Fruit fly (Drosophila melanogaster) whole organism, embryonic: ENCODE measurements around the gene bi.

ENCODE experiments used
- Atf6 ChIP-seq: fragments of 200-800 bp; sonication (Bioruptor generic); IDR thresholded peaks from 2 replicates; pipeline ENCODE4 v1.3.6; 2022; ENCODE audit warnings: missing biosample characterization, missing genetic modification characterization
- CG10366 ChIP-seq: fragments of 200-800 bp; sonication (Bioruptor generic); IDR thresholded peaks from 2 replicates; pipeline ENCODE4 v1.3.6; 2022; ENCODE audit warnings: missing biosample characterization, missing genetic modification characterization
- CG11560 ChIP-seq: fragments of 200-800 bp; sonication (Bioruptor generic); IDR thresholded peaks from 3 replicates; pipeline ENCODE4 v1.3.6; 2022; ENCODE audit warnings: missing biosample characterization, missing genetic modification characterization
- CG11696 ChIP-seq: fragments of 200-800 bp; sonication (Bioruptor generic); IDR thresholded peaks from 2 replicates; pipeline ENCODE4 v1.3.6; 2022; ENCODE audit warnings: missing biosample characterization, missing genetic modification characterization
- CG12104 ChIP-seq: fragments of 200-800 bp; sonication (Bioruptor generic); optimal IDR thresholded peaks from 3 replicates; lab custom pipeline; 2016; ENCODE audit warnings: missing biosample characterization, missing genetic modification characterization
- CG12236 ChIP-seq: fragments of 200-800 bp; sonication (Bioruptor generic); optimal IDR thresholded peaks from 2 replicates; lab custom pipeline; 2016; ENCODE audit warnings: missing biosample characterization, missing genetic modification characterization
- CG13894 ChIP-seq: fragments of 200-800 bp; sonication (Bioruptor generic); optimal IDR thresholded peaks from 3 replicates; lab custom pipeline; 2018; ENCODE audit warnings: missing biosample characterization, mild to moderate bottlenecking, missing genetic modification characterization, moderate library complexity
- CG16779 ChIP-seq: fragments of 200-800 bp; sonication (Bioruptor generic); IDR thresholded peaks from 2 replicates; pipeline ENCODE4 v1.3.6; 2022; ENCODE audit warnings: missing biosample characterization, missing genetic modification characterization
- CG1792 ChIP-seq: fragments of 200-800 bp; sonication (Bioruptor generic); optimal IDR thresholded peaks from 2 replicates; lab custom pipeline; 2016; ENCODE audit warnings: missing biosample characterization, missing genetic modification characterization
- CG18599 ChIP-seq: fragments of 200-800 bp; sonication (Bioruptor generic); optimal IDR thresholded peaks from 3 replicates; lab custom pipeline; 2017; ENCODE audit warnings: missing biosample characterization, missing genetic modification characterization, mild to moderate bottlenecking, moderate library complexity, missing genetic modification reagents
- CG7786 ChIP-seq: fragments of 200-800 bp; sonication (Bioruptor generic); optimal IDR thresholded peaks from 2 replicates; lab custom pipeline; 2016; ENCODE audit warnings: missing biosample characterization, missing genetic modification characterization
- CG7839 ChIP-seq: fragments of 200-800 bp; sonication (Bioruptor generic); optimal IDR thresholded peaks from 3 replicates; lab custom pipeline; 2018; ENCODE audit warnings: missing biosample characterization, mild to moderate bottlenecking, missing genetic modification characterization, moderate library complexity
- CG7928 ChIP-seq: fragments of 200-800 bp; sonication (Bioruptor generic); optimal IDR thresholded peaks from 2 replicates; lab custom pipeline; 2017; ENCODE audit warnings: missing biosample characterization, mild to moderate bottlenecking, missing genetic modification characterization
- CG8089 ChIP-seq: fragments of 200-800 bp; sonication (Bioruptor generic); optimal IDR thresholded peaks from 3 replicates; lab custom pipeline; 2016; ENCODE audit warnings: missing biosample characterization, missing genetic modification characterization
- CG8359 ChIP-seq: fragments of 200-800 bp; sonication (Bioruptor generic); optimal IDR thresholded peaks from 2 replicates; lab custom pipeline; 2017; ENCODE audit warnings: missing biosample characterization, mild to moderate bottlenecking, missing genetic modification characterization, borderline replicate concordance
- CG9437 ChIP-seq: fragments of 200-800 bp; sonication (Bioruptor generic); optimal IDR thresholded peaks from 2 replicates; lab custom pipeline; 2018; ENCODE audit warnings: missing biosample characterization, mild to moderate bottlenecking, missing genetic modification characterization
- CkIIα-i1 ChIP-seq: fragments of 200-800 bp; sonication (Bioruptor generic); IDR thresholded peaks from 2 replicates; pipeline ENCODE4 v1.3.6; 2022; ENCODE audit warnings: missing biosample characterization, missing genetic modification characterization
- Dll ChIP-seq: fragments of 200-800 bp; sonication (Bioruptor generic); IDR thresholded peaks from 4 replicates; pipeline ENCODE4 v1.3.6; 2022; ENCODE audit warnings: missing biosample characterization, missing genetic modification characterization; ENCODE audit not compliant: partially characterized antibody
- Doc2 ChIP-seq: fragments of 200-800 bp; sonication (Bioruptor generic); IDR thresholded peaks from 2 replicates; pipeline ENCODE4 v1.3.6; 2022; ENCODE audit warnings: missing biosample characterization, missing genetic modification characterization
- Dp ChIP-seq: fragments of 200-800 bp; sonication (Bioruptor generic); optimal IDR thresholded peaks from 2 replicates; lab custom pipeline; 2018; ENCODE audit warnings: missing biosample characterization, mild to moderate bottlenecking, missing genetic modification characterization, moderate library complexity
- E2f2 ChIP-seq: fragments of 200-800 bp; sonication (Bioruptor generic); IDR thresholded peaks from 2 replicates; pipeline ENCODE4 v1.3.6; 2022; ENCODE audit warnings: missing biosample characterization, missing genetic modification characterization
- Fer3 ChIP-seq: fragments of 200-800 bp; sonication (Bioruptor generic); optimal IDR thresholded peaks from 2 replicates; lab custom pipeline; 2018; ENCODE audit warnings: missing biosample characterization, mild to moderate bottlenecking, missing genetic modification characterization, moderate library complexity
- H2.0 ChIP-seq: fragments of 200-800 bp; sonication (Bioruptor generic); IDR thresholded peaks from 2 replicates; pipeline ENCODE4 v1.3.6; 2022; ENCODE audit warnings: missing biosample characterization, missing genetic modification characterization
- HLH4C ChIP-seq: fragments of 200-800 bp; sonication (Bioruptor generic); IDR thresholded peaks from 3 replicates; pipeline ENCODE4 v1.3.6; 2022; ENCODE audit warnings: missing biosample characterization, missing genetic modification characterization; ENCODE audit not compliant: partially characterized antibody
- HLH54F ChIP-seq: fragments of 200-800 bp; sonication (Bioruptor generic); optimal IDR thresholded peaks from 3 replicates; lab custom pipeline; 2016; ENCODE audit warnings: missing biosample characterization, missing genetic modification characterization
- HLHmδ ChIP-seq: fragments of 200-800 bp; sonication (Bioruptor generic); optimal IDR thresholded peaks from 2 replicates; lab custom pipeline; 2018; ENCODE audit warnings: missing biosample characterization, mild to moderate bottlenecking, missing genetic modification characterization, moderate library complexity
- PHDP ChIP-seq: fragments of 200-800 bp; sonication (Bioruptor generic); optimal IDR thresholded peaks from 3 replicates; lab custom pipeline; 2018; ENCODE audit warnings: missing biosample characterization, mild to moderate bottlenecking, missing genetic modification characterization, moderate library complexity
- Ravus ChIP-seq: fragments of 200-800 bp; sonication (Bioruptor generic); IDR thresholded peaks from 2 replicates; pipeline ENCODE4 v1.3.6; 2022; ENCODE audit warnings: missing biosample characterization, missing genetic modification characterization
- Rfx ChIP-seq: fragments of 200-800 bp; sonication (Bioruptor generic); IDR thresholded peaks from 2 replicates; pipeline ENCODE4 v1.3.6; 2022; ENCODE audit warnings: missing biosample characterization, missing genetic modification characterization
- Sry-β ChIP-seq: fragments of 200-800 bp; sonication (Bioruptor generic); optimal IDR thresholded peaks from 2 replicates; lab custom pipeline; 2018; ENCODE audit warnings: missing biosample characterization, mild to moderate bottlenecking, missing genetic modification characterization, moderate library complexity
- Sry-δ ChIP-seq: fragments of 200-800 bp; sonication (Bioruptor generic); optimal IDR thresholded peaks from 2 replicates; lab custom pipeline; 2016; ENCODE audit warnings: missing biosample characterization, missing genetic modification characterization
- ash1 ChIP-seq: fragments of 200-800 bp; sonication (Bioruptor generic); optimal IDR thresholded peaks from 2 replicates; lab custom pipeline; 2018; ENCODE audit warnings: missing biosample characterization, mild to moderate bottlenecking, missing genetic modification characterization
- ato ChIP-seq: fragments of 200-800 bp; sonication (Bioruptor generic); IDR thresholded peaks from 2 replicates; pipeline ENCODE4 v1.3.6; 2022; ENCODE audit warnings: missing biosample characterization, missing genetic modification characterization; ENCODE audit not compliant: partially characterized antibody
- bsh ChIP-seq, 2 experiments: fragments of 200-800 bp; sonication (Bioruptor generic); optimal IDR thresholded peaks; 2 replicates each; lab custom pipeline; 2017 to 2018; ENCODE audit warnings: mild to moderate bottlenecking in 2 of 2, missing biosample characterization in 2 of 2, missing genetic modification characterization in 2 of 2, moderate library complexity in 1 of 2
- da ChIP-seq: fragments of 200-800 bp; sonication (Bioruptor generic); optimal IDR thresholded peaks from 2 replicates; lab custom pipeline; 2016; ENCODE audit warnings: missing biosample characterization, missing genetic modification characterization
- dmrt99B ChIP-seq: fragments of 200-800 bp; sonication (Bioruptor generic); optimal IDR thresholded peaks from 2 replicates; lab custom pipeline; 2018; ENCODE audit warnings: missing biosample characterization, mild to moderate bottlenecking, missing genetic modification characterization, moderate library complexity
- grau ChIP-seq: fragments of 200-800 bp; optimal IDR thresholded peaks from 3 replicates; lab custom pipeline; 2019; ENCODE audit warnings: missing biosample characterization, mild to moderate bottlenecking, missing genetic modification characterization, moderate library complexity
- gsb-n ChIP-seq: fragments of 200-800 bp; sonication (Bioruptor generic); optimal IDR thresholded peaks from 3 replicates; lab custom pipeline; 2018; ENCODE audit warnings: missing biosample characterization, mild to moderate bottlenecking, missing genetic modification characterization
- gt ChIP-seq: fragments of 200-800 bp; sonication (Bioruptor generic); IDR thresholded peaks from 2 replicates; pipeline ENCODE4 v1.3.6; 2022; ENCODE audit warnings: missing biosample characterization, missing genetic modification characterization
- hb ChIP-seq: fragments of 200-800 bp; sonication (Bioruptor generic); IDR thresholded peaks from 3 replicates; pipeline ENCODE4 v1.3.6; 2022; ENCODE audit warnings: missing biosample characterization, missing genetic modification characterization; ENCODE audit not compliant: partially characterized antibody
- jigr1 ChIP-seq: fragments of 200-800 bp; sonication (Bioruptor generic); IDR thresholded peaks from 3 replicates; pipeline ENCODE4 v1.3.6; 2022; ENCODE audit warnings: missing biosample characterization, missing genetic modification characterization
- luna ChIP-seq: fragments of 200-800 bp; sonication (Bioruptor generic); optimal IDR thresholded peaks from 2 replicates; lab custom pipeline; 2016; ENCODE audit warnings: missing biosample characterization, missing genetic modification characterization
- mam ChIP-seq: fragments of 200-800 bp; sonication (Bioruptor generic); optimal IDR thresholded peaks from 3 replicates; lab custom pipeline; 2016; ENCODE audit warnings: missing biosample characterization, missing genetic modification characterization
- mirr ChIP-seq: fragments of 200-800 bp; sonication (Bioruptor generic); optimal IDR thresholded peaks from 3 replicates; lab custom pipeline; 2018; ENCODE audit warnings: missing biosample characterization, mild to moderate bottlenecking, missing genetic modification characterization
- nerfin-2 ChIP-seq: fragments of 200-800 bp; sonication (Bioruptor generic); IDR thresholded peaks from 2 replicates; pipeline ENCODE4 v1.3.6; 2022; ENCODE audit warnings: missing biosample characterization, missing genetic modification characterization; ENCODE audit not compliant: partially characterized antibody
- rib ChIP-seq: fragments of 200-800 bp; sonication (Bioruptor generic); IDR thresholded peaks from 2 replicates; pipeline ENCODE4 v1.3.6; 2022; ENCODE audit warnings: missing biosample characterization, missing genetic modification characterization
- run ChIP-seq: fragments of 200-800 bp; sonication (Bioruptor generic); optimal IDR thresholded peaks from 3 replicates; lab custom pipeline; 2018; ENCODE audit warnings: missing biosample characterization, mild to moderate bottlenecking, missing genetic modification characterization
- tup ChIP-seq: fragments of 200-800 bp; sonication (Bioruptor generic); optimal IDR thresholded peaks from 2 replicates; lab custom pipeline; 2016; ENCODE audit warnings: missing biosample characterization, mild to moderate bottlenecking, missing genetic modification characterization, moderate library complexity
- usp ChIP-seq: fragments of >200 bp; optimal IDR thresholded peaks from 2 replicates; lab custom pipeline; 2017; ENCODE audit warnings: missing biosample characterization, missing genetic modification characterization
- zen2 ChIP-seq: fragments of 200-800 bp; sonication (Bioruptor generic); IDR thresholded peaks from 3 replicates; pipeline ENCODE4 v1.3.6; 2022; ENCODE audit warnings: missing biosample characterization, missing genetic modification characterization; ENCODE audit not compliant: partially characterized antibody
- zfh2 ChIP-seq: fragments of 200-800 bp; sonication (Bioruptor generic); optimal IDR thresholded peaks from 2 replicates; lab custom pipeline; 2016; ENCODE audit warnings: missing biosample characterization, missing genetic modification characterization

Gene bi

dm6 chrX:4507121-4507520, 94.5 kb downstream of the bi start (continued):
- peak; percentile 17 for TF ChIP-seq da (GFP tag; lab: Kevin White, UChicago)
- no peak for TF ChIP-seq Ravus
- no peak for TF ChIP-seq CG7928 (GFP tag; lab: Kevin White, UChicago)
- TF ChIP-seq hb (GFP tag; lab: Robert Waterston, UW), result no peak
- peak; percentile 38 for TF ChIP-seq CG8359
- peak; percentile 19 for TF ChIP-seq mirr (GFP tag; lab: Kevin White, UChicago)
- no peak for TF ChIP-seq CG7786 (GFP tag; lab: Kevin White, UChicago)
- no peak for TF ChIP-seq CG13894 (tag; lab: Kevin White, UChicago)
- peak; percentile 41 for TF ChIP-seq E2f2 (GFP tag; lab: Robert Waterston, UW)
- no peak for TF ChIP-seq zen2 (GFP tag; lab: Robert Waterston, UW)
- no peak for TF ChIP-seq Sry-δ (GFP tag; lab: Kevin White, UChicago)
- TF ChIP-seq ato, result no peak
- TF ChIP-seq CG18599 (GFP tag; lab: Kevin White, UChicago), result no peak
- peak; percentile 8 for TF ChIP-seq Sry-β
- TF ChIP-seq rib (GFP tag; lab: Robert Waterston, UW), result no peak
- no peak for TF ChIP-seq run (tag; lab: Kevin White, UChicago)
- no peak for TF ChIP-seq CG11696
- peak; percentile 72 for TF ChIP-seq CG8089 (GFP tag; lab: Kevin White, UChicago)
- TF ChIP-seq bsh (GFP tag; optimal IDR thresholded peaks at IDR 0.05; lab: Kevin White, UChicago), result peak; percentile 11 to 67
- TF ChIP-seq CG16779 (GFP tag; lab: Robert Waterston, UW), result no peak
- no peak for TF ChIP-seq HLH54F (GFP tag; lab: Kevin White, UChicago)
- TF ChIP-seq dmrt99B, result peak; percentile 44
- peak; percentile 66 for TF ChIP-seq Rfx (GFP tag; lab: Robert Waterston, UW)
- peak; percentile 17 for TF ChIP-seq Dp (GFP tag; lab: Kevin White, UChicago)
- peak; percentile 64 for TF ChIP-seq PHDP (tag; lab: Kevin White, UChicago)
- no peak for TF ChIP-seq CkIIα-i1
- TF ChIP-seq mam, result peak; percentile 18
- no peak for TF ChIP-seq gt
- TF ChIP-seq jigr1 (GFP tag; lab: Robert Waterston, UW), result no peak
- no peak for TF ChIP-seq Doc2 (GFP tag; lab: Robert Waterston, UW)
- no peak for TF ChIP-seq nerfin-2 (GFP tag; lab: Robert Waterston, UW)
- no peak for TF ChIP-seq tup
- no peak for TF ChIP-seq HLH4C (GFP tag; lab: Robert Waterston, UW)
- TF ChIP-seq ash1 (GFP tag; lab: Kevin White, UChicago), result no peak
- peak; percentile 5 for TF ChIP-seq CG1792 (GFP tag; lab: Kevin White, UChicago)
- TF ChIP-seq CG7839 (tag; lab: Kevin White, UChicago), result peak; percentile 53
- TF ChIP-seq CG12236 (GFP tag; lab: Kevin White, UChicago), result peak; percentile 38
- no peak for TF ChIP-seq zfh2 (GFP tag; lab: Kevin White, UChicago)
- TF ChIP-seq CG9437 (GFP tag; lab: Kevin White, UChicago), result peak; percentile 33
- TF ChIP-seq gsb-n (tag; lab: Kevin White, UChicago), result peak; percentile 53
- no peak for TF ChIP-seq CG12104 (GFP tag; lab: Kevin White, UChicago)
- no peak for TF ChIP-seq usp
- peak; percentile 28 for TF ChIP-seq CG10366
- no peak for TF ChIP-seq luna
- TF ChIP-seq Fer3, result no peak
- TF ChIP-seq CG11560 (tag; lab: Robert Waterston, UW), result no peak
- TF ChIP-seq Dll (GFP tag; lab: Robert Waterston, UW), result no peak
- no peak for TF ChIP-seq Atf6 (GFP tag; lab: Robert Waterston, UW)
- peak; percentile 46; the same call in 1 of the 2 replicates for TF ChIP-seq H2.0 (GFP tag; lab: Robert Waterston, UW)
- TF ChIP-seq HLHmδ (GFP tag; lab: Kevin White, UChicago), result peak; percentile 85
- peak; percentile 53 for TF ChIP-seq grau (tag; lab: Kevin White, UChicago)
